Fruit fly (Drosophila melanogaster) whole organism, embryonic: ENCODE data around the gene Ide.

ENCODE experiments used
- Ada2b ChIP-seq: fragments of 200-800 bp; sonication (Bioruptor generic); IDR thresholded peaks from 2 replicates; pipeline ENCODE4 v1.3.6; 2022; ENCODE audit warnings: missing biosample characterization, missing genetic modification characterization
- CG10209 ChIP-seq: fragments of 200-800 bp; sonication (Bioruptor generic); optimal IDR thresholded peaks from 3 replicates; lab custom pipeline; 2017; ENCODE audit warnings: missing biosample characterization, mild to moderate bottlenecking, missing genetic modification characterization, missing genetic modification reagents
- CG10462 ChIP-seq: fragments of 200-800 bp; sonication (Bioruptor generic); optimal IDR thresholded peaks from 2 replicates; lab custom pipeline; 2016; ENCODE audit warnings: missing biosample characterization, missing genetic modification characterization
- CG10979 ChIP-seq: fragments of 200-800 bp; sonication (Bioruptor generic); optimal IDR thresholded peaks from 2 replicates; lab custom pipeline; 2018; ENCODE audit warnings: missing biosample characterization, mild to moderate bottlenecking, missing genetic modification characterization, moderate library complexity
- CG11696 ChIP-seq: fragments of 200-800 bp; sonication (Bioruptor generic); IDR thresholded peaks from 2 replicates; pipeline ENCODE4 v1.3.6; 2022; ENCODE audit warnings: missing biosample characterization, missing genetic modification characterization
- CG12236 ChIP-seq: fragments of 200-800 bp; sonication (Bioruptor generic); optimal IDR thresholded peaks from 2 replicates; lab custom pipeline; 2016; ENCODE audit warnings: missing biosample characterization, missing genetic modification characterization
- CG13424 ChIP-seq: fragments of 200-800 bp; sonication (Bioruptor generic); optimal IDR thresholded peaks from 2 replicates; lab custom pipeline; 2019; ENCODE audit warnings: missing biosample characterization, mild to moderate bottlenecking, missing genetic modification characterization, moderate library complexity
- CG15073 ChIP-seq: fragments of 200-800 bp; sonication (Bioruptor generic); optimal IDR thresholded peaks from 2 replicates; lab custom pipeline; 2016; ENCODE audit warnings: missing biosample characterization, missing genetic modification characterization
- CG1603 ChIP-seq: fragments of 200-800 bp; sonication (Bioruptor generic); optimal IDR thresholded peaks from 2 replicates; lab custom pipeline; 2019; ENCODE audit warnings: missing biosample characterization, mild to moderate bottlenecking, missing genetic modification characterization, moderate library complexity
- CG1647 ChIP-seq: fragments of 200-800 bp; sonication (Bioruptor generic); optimal IDR thresholded peaks from 3 replicates; lab custom pipeline; 2016; ENCODE audit warnings: missing biosample characterization, missing genetic modification characterization
- CG17829 ChIP-seq: fragments of 200-800 bp; optimal IDR thresholded peaks from 2 replicates; lab custom pipeline; 2019; ENCODE audit warnings: missing biosample characterization, mild to moderate bottlenecking, missing genetic modification characterization, moderate library complexity
- CG2116 ChIP-seq: fragments of 200-800 bp; sonication (Bioruptor generic); optimal IDR thresholded peaks from 3 replicates; lab custom pipeline; 2018; ENCODE audit warnings: missing biosample characterization, mild to moderate bottlenecking, missing genetic modification characterization
- CG2889 ChIP-seq: fragments of 200-800 bp; sonication (Bioruptor generic); IDR thresholded peaks from 3 replicates; pipeline ENCODE4 v1.3.6; 2022; ENCODE audit warnings: missing biosample characterization, missing genetic modification characterization
- CG30431 ChIP-seq: fragments of 200-800 bp; sonication (Bioruptor generic); optimal IDR thresholded peaks from 2 replicates; lab custom pipeline; 2017; ENCODE audit warnings: missing biosample characterization, missing genetic modification characterization
- CG3163 ChIP-seq: fragments of 200-800 bp; sonication (Bioruptor generic); optimal IDR thresholded peaks from 3 replicates; lab custom pipeline; 2016; ENCODE audit warnings: missing biosample characterization, missing genetic modification characterization
- CG32767 ChIP-seq: fragments of 200-800 bp; sonication (Bioruptor generic); IDR thresholded peaks from 2 replicates; pipeline ENCODE4 v1.3.6; 2022; ENCODE audit warnings: missing biosample characterization, missing genetic modification characterization
- CG34376 ChIP-seq: fragments of 200-800 bp; sonication (Bioruptor generic); optimal IDR thresholded peaks from 2 replicates; lab custom pipeline; 2018; ENCODE audit warnings: missing biosample characterization, mild to moderate bottlenecking, missing genetic modification characterization
- CG3838 ChIP-seq: fragments of 200-800 bp; sonication (Bioruptor generic); optimal IDR thresholded peaks from 3 replicates; lab custom pipeline; 2016; ENCODE audit warnings: missing biosample characterization, missing genetic modification characterization
- CG4404 ChIP-seq: fragments of 200-800 bp; sonication (Bioruptor generic); IDR thresholded peaks from 2 replicates; pipeline ENCODE4 v1.3.6; 2022; ENCODE audit warnings: missing biosample characterization, missing genetic modification characterization
- CG4820 ChIP-seq: fragments of 200-800 bp; sonication (Bioruptor generic); optimal IDR thresholded peaks from 3 replicates; lab custom pipeline; 2016; ENCODE audit warnings: missing biosample characterization, missing genetic modification characterization
- CG4854 ChIP-seq: fragments of 200-800 bp; sonication (Bioruptor generic); optimal IDR thresholded peaks from 2 replicates; lab custom pipeline; 2016; ENCODE audit warnings: missing biosample characterization, missing genetic modification characterization, inconsistent platforms
- CG5953 ChIP-seq: fragments of 200-800 bp; sonication (Bioruptor generic); IDR thresholded peaks from 2 replicates; pipeline ENCODE4 v1.3.6; 2022; ENCODE audit warnings: missing biosample characterization, missing genetic modification characterization
- CG6272 ChIP-seq: fragments of 200-800 bp; sonication (Bioruptor generic); IDR thresholded peaks from 2 replicates; pipeline ENCODE4 v1.3.6; 2022; ENCODE audit warnings: missing biosample characterization, missing genetic modification characterization
- CG7271 ChIP-seq: fragments of 200-800 bp; sonication (Bioruptor generic); optimal IDR thresholded peaks from 2 replicates; lab custom pipeline; 2018; ENCODE audit warnings: missing biosample characterization, mild to moderate bottlenecking, missing genetic modification characterization, moderate library complexity
- CG7928 ChIP-seq: fragments of 200-800 bp; sonication (Bioruptor generic); optimal IDR thresholded peaks from 2 replicates; lab custom pipeline; 2017; ENCODE audit warnings: missing biosample characterization, mild to moderate bottlenecking, missing genetic modification characterization
- CHES-1-like ChIP-seq: fragments of 200-800 bp; sonication (Bioruptor generic); optimal IDR thresholded peaks from 2 replicates; lab custom pipeline; 2016; ENCODE audit warnings: missing biosample characterization, missing genetic modification characterization
- D19A ChIP-seq: fragments of 200-800 bp; optimal IDR thresholded peaks from 3 replicates; lab custom pipeline; 2019; ENCODE audit warnings: missing biosample characterization, mild to moderate bottlenecking, missing genetic modification characterization, moderate library complexity
- Dip2 ChIP-seq: fragments of 200-800 bp; sonication (Bioruptor generic); IDR thresholded peaks from 2 replicates; pipeline ENCODE4 v1.3.6; 2022; ENCODE audit warnings: missing biosample characterization, missing genetic modification characterization
- Fer1 ChIP-seq: fragments of 200-800 bp; sonication (Bioruptor generic); optimal IDR thresholded peaks from 2 replicates; lab custom pipeline; 2017; ENCODE audit warnings: missing biosample characterization, mild to moderate bottlenecking, missing genetic modification characterization
- Hmr ChIP-seq: fragments of 200-800 bp; sonication (Bioruptor generic); optimal IDR thresholded peaks from 3 replicates; lab custom pipeline; 2017; ENCODE audit warnings: mild to moderate bottlenecking, missing biosample characterization, missing genetic modification reagents, missing genetic modification characterization
- Kr ChIP-seq: fragments of 200-800 bp; sonication (Bioruptor generic); optimal IDR thresholded peaks from 2 replicates; lab custom pipeline; 2017; ENCODE audit warnings: missing biosample characterization, mild to moderate bottlenecking, missing genetic modification characterization
- NC2α ChIP-seq: fragments of 200-800 bp; sonication (Bioruptor generic); optimal IDR thresholded peaks from 2 replicates; lab custom pipeline; 2016; ENCODE audit warnings: missing biosample characterization, missing genetic modification characterization
- Nf-YA ChIP-seq: fragments of 200-800 bp; sonication (Bioruptor generic); IDR thresholded peaks from 2 replicates; pipeline ENCODE4 v1.3.6; 2022; ENCODE audit warnings: missing biosample characterization, missing genetic modification characterization
- Stat92E ChIP-seq, 3 experiments: fragments of >200 bp in 2 of 3; fragments of 200-800 bp in 1 of 3; sonication (Bioruptor generic) in 1 of 3; optimal IDR thresholded peaks; 2 replicates each; lab custom pipeline; 2017 to 2019; ENCODE audit warnings: missing biosample characterization in 3 of 3, missing genetic modification characterization in 3 of 3, mild to moderate bottlenecking in 1 of 3, moderate library complexity in 1 of 3
- aop ChIP-seq: fragments of 200-800 bp; sonication (Bioruptor generic); IDR thresholded peaks from 2 replicates; pipeline ENCODE4 v1.3.6; 2022; ENCODE audit warnings: missing biosample characterization, missing genetic modification characterization
- bowl ChIP-seq: fragments of 200-800 bp; sonication (Bioruptor generic); IDR thresholded peaks from 2 replicates; pipeline ENCODE4 v1.3.6; 2022; ENCODE audit warnings: missing biosample characterization, missing genetic modification characterization
- bsh ChIP-seq, 2 experiments: fragments of 200-800 bp; sonication (Bioruptor generic); optimal IDR thresholded peaks; 2 replicates each; lab custom pipeline; 2017 to 2018; ENCODE audit warnings: mild to moderate bottlenecking in 2 of 2, missing biosample characterization in 2 of 2, missing genetic modification characterization in 2 of 2, moderate library complexity in 1 of 2
- chinmo ChIP-seq: fragments of 200-800 bp; sonication (Bioruptor generic); IDR thresholded peaks from 4 replicates; pipeline ENCODE4 v1.3.6; 2022; ENCODE audit warnings: missing biosample characterization, missing genetic modification characterization; ENCODE audit not compliant: partially characterized antibody
- chm ChIP-seq: fragments of 200-800 bp; sonication (Bioruptor generic); IDR thresholded peaks from 2 replicates; pipeline ENCODE4 v1.3.6; 2022; ENCODE audit warnings: missing biosample characterization, missing genetic modification characterization
- crc ChIP-seq: fragments of 200-800 bp; sonication (Bioruptor generic); optimal IDR thresholded peaks from 2 replicates; lab custom pipeline; 2016; ENCODE audit warnings: missing biosample characterization, missing genetic modification characterization
- da ChIP-seq: fragments of 200-800 bp; sonication (Bioruptor generic); optimal IDR thresholded peaks from 2 replicates; lab custom pipeline; 2016; ENCODE audit warnings: missing biosample characterization, missing genetic modification characterization
- gsb-n ChIP-seq: fragments of 200-800 bp; sonication (Bioruptor generic); optimal IDR thresholded peaks from 3 replicates; lab custom pipeline; 2018; ENCODE audit warnings: missing biosample characterization, mild to moderate bottlenecking, missing genetic modification characterization
- lmd ChIP-seq: fragments of 200-800 bp; sonication (Bioruptor generic); IDR thresholded peaks from 2 replicates; pipeline ENCODE4 v1.3.6; 2022; ENCODE audit warnings: missing biosample characterization, missing genetic modification characterization
- luna ChIP-seq: fragments of 200-800 bp; sonication (Bioruptor generic); optimal IDR thresholded peaks from 2 replicates; lab custom pipeline; 2016; ENCODE audit warnings: missing biosample characterization, missing genetic modification characterization
- nau ChIP-seq: fragments of 200-800 bp; sonication (Bioruptor generic); optimal IDR thresholded peaks from 3 replicates; lab custom pipeline; 2017; ENCODE audit warnings: missing biosample characterization, mild to moderate bottlenecking, missing genetic modification characterization, missing genetic modification reagents
- tna ChIP-seq: fragments of 200-800 bp; sonication (Bioruptor generic); IDR thresholded peaks from 2 replicates; pipeline ENCODE4 v1.3.6; 2022; ENCODE audit warnings: missing biosample characterization, missing genetic modification characterization; ENCODE audit not compliant: partially characterized antibody
- trh ChIP-seq: fragments of 200-800 bp; sonication (Bioruptor generic); optimal IDR thresholded peaks from 2 replicates; lab custom pipeline; 2016; ENCODE audit warnings: missing biosample characterization, missing genetic modification characterization
- twi ChIP-seq: fragments of 200-800 bp; optimal IDR thresholded peaks from 2 replicates; lab custom pipeline; 2019; ENCODE audit warnings: missing biosample characterization, mild to moderate bottlenecking, missing genetic modification characterization, moderate library complexity
- wek ChIP-seq: fragments of 200-800 bp; sonication (Bioruptor generic); optimal IDR thresholded peaks from 3 replicates; lab custom pipeline; 2018; ENCODE audit warnings: missing biosample characterization, mild to moderate bottlenecking, missing genetic modification characterization, moderate library complexity

Gene Ide

dm6 chr3L:20402665-20403492 lies 27.2 kb upstream of the Ide start:
- TF ChIP-seq CG10462 (GFP tag; lab: Kevin White, UChicago) (no peak), tna (GFP tag; lab: Robert Waterston, UW) (no peak), CG1603 (peak; percentile 26), CG7928 (GFP tag; lab: Kevin White, UChicago) (no peak), CG30431 (peak; percentile 30), Hmr (GFP tag; lab: Kevin White, UChicago) (no peak), bowl (GFP tag; lab: Robert Waterston, UW) (no peak), CG15073 (GFP tag; lab: Kevin White, UChicago) (no peak), CG12236 (peak; percentile 6), CG13424 (peak; percentile 0), CG10209 (peak; percentile 40), CG32767 (GFP tag; lab: Robert Waterston, UW) (no peak), bsh (GFP tag; optimal IDR thresholded peaks at IDR 0.05; lab: Kevin White, UChicago) (peak in 1 of 2 experiments; percentile 2), CG34376 (GFP tag; lab: Kevin White, UChicago) (no peak), CG4820 (GFP tag; lab: Kevin White, UChicago) (peak; percentile 30), gsb-n (tag; lab: Kevin White, UChicago) (peak; percentile 47), CHES-1-like (peak; percentile 12), Nf-YA (GFP tag; lab: Robert Waterston, UW) (no peak), CG11696 (peak; percentile 96), aop (GFP tag; lab: Robert Waterston, UW) (no peak), CG7271 (tag; lab: Kevin White, UChicago) (peak; percentile 80), CG5953 (GFP tag; lab: Robert Waterston, UW) (no peak), CG10979 (peak; percentile 78), lmd (GFP tag; lab: Robert Waterston, UW) (peak; percentile 28; the same call in 1 of the 2 replicates), Fer1 (GFP tag; lab: Kevin White, UChicago) (no peak), Dip2 (no peak), nau (GFP tag; lab: Kevin White, UChicago) (no peak), CG4404 (peak; percentile 87), CG4854 (GFP tag; lab: Kevin White, UChicago) (no peak), CG6272 (GFP tag; lab: Robert Waterston, UW) (no peak), trh (GFP tag; lab: Kevin White, UChicago) (no peak), CG17829 (tag; lab: Kevin White, UChicago) (peak; percentile 66), CG2116 (GFP tag; lab: Kevin White, UChicago) (peak; percentile 66), Kr (GFP tag; lab: Kevin White, UChicago) (no peak), chinmo (GFP tag; lab: Robert Waterston, UW) (no peak), twi (tag; lab: Kevin White, UChicago) (peak; percentile 85), CG3163 (GFP tag; lab: Kevin White, UChicago) (no peak), crc (GFP tag; lab: Kevin White, UChicago) (no peak), NC2α (no peak), chm (GFP tag; lab: Robert Waterston, UW) (0 out of 2 replicates have a peak, but pooled peaks have one; percentile 15), wek (no peak), Stat92E (GFP tag; optimal IDR thresholded peaks at IDR 0.05; lab: Kevin White, UChicago) (peak in 1 of 3 experiments; percentile 10), CG2889 (GFP tag; lab: Robert Waterston, UW) (no peak), luna (GFP tag; lab: Kevin White, UChicago) (no peak), Ada2b (GFP tag; lab: Robert Waterston, UW) (no peak), CG1647 (no peak), CG3838 (GFP tag; lab: Kevin White, UChicago) (no peak), D19A (tag; lab: Kevin White, UChicago) (peak; percentile 9), da (GFP tag; lab: Kevin White, UChicago) (peak; percentile 90)
